Worm (Caenorhabditis elegans) whole organism, L4/young adult: ENCODE results near the gene frpr-1.

Source experiments
- dao-5 ChIP-seq: sonication (generic microtip); optimal IDR thresholded peaks from 2 replicates; lab custom pipeline; 2016; ENCODE audit warnings: missing genotype, missing genetic modification characterization, moderate library complexity, missing compliant biosample characterization
- him-1 ChIP-seq: sonication (generic microtip); optimal IDR thresholded peaks from 2 replicates; lab custom pipeline; 2016; ENCODE audit warnings: missing genotype, missing genetic modification reagents, missing genetic modification characterization, missing compliant biosample characterization

- TF ChIP-seq him-1 (tag; lab: Kevin White, UChicago) (no peak), dao-5 (tag; lab: Kevin White, UChicago) (no peak)
Observed at ce11 chrX:8150621-8151020, 21.2 kb upstream of the frpr-1 start, which contains the start of gene F22F1.2.
